Worm (Caenorhabditis elegans): ENCODE results near the gene atg-7.

- TF ChIP-seq tra-4 (tag; optimal IDR thresholded peaks at IDR 0.05), result no peak
- no peak for TF ChIP-seq scrt-1 (GFP tag; IDR thresholded peaks at IDR 0.05)
- TF ChIP-seq B0310.2 (tag; optimal IDR thresholded peaks at IDR 0.05), result no peak
- no peak for TF ChIP-seq ama-1 (optimal IDR thresholded peaks at IDR 0.05)
- no peak for TF ChIP-seq flt-1 (GFP tag; IDR thresholded peaks at IDR 0.05)
- no peak for TF ChIP-seq tbx-37 (GFP tag; conservative IDR thresholded peaks at IDR 0.05)
- no peak for TF ChIP-seq ceh-36 (tag; optimal IDR thresholded peaks at IDR 0.05)
Measured at ce11 chrIV:11101383-11101782, 20.5 kb upstream of the atg-7 start, which contains the start of gene srlf-18.

Data from whole organism, early embryonic.